Worm (Caenorhabditis elegans): ENCODE results near the gene F54D10.4.
"Not testable (repeated sequence)": the region's sequence is repeated elsewhere in the genome, so short reads cannot be mapped to it uniquely, and the experiment has no call there.

The F54D10.4 gene

DNA sequence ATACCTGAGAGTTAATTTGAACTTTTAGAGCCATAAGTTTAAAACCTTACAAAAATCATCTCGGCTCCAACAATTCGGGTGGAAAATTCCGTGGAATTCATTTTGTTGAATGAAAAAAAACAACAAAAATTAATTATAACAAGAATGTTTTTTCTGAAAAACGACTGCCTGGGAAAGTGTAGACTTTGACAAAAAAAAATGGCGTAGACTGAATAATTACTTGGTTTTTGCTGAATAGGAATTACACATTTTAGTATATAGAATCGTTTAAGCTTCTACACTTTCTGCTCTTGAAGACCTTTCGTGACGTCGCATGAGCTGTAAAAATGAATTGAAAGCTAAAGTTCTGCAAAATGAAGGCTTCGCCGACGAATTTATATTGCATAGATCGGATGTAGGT lies 42.4 kb downstream of the F54D10.4 start, which contains the start of gene srx-112:
Gene srx-112 (minus strand): TSS at position 101 of the 400 bp plus-strand sequence.
- no peak for TF ChIP-seq tbx-11 (GFP tag; IDR thresholded peaks at IDR 0.05)
- TF ChIP-seq B0310.2 (tag; optimal IDR thresholded peaks at IDR 0.05): no peak
- TF ChIP-seq scrt-1 (GFP tag; IDR thresholded peaks at IDR 0.05): no peak
- TF ChIP-seq ceh-36 (tag; optimal IDR thresholded peaks at IDR 0.05): no peak
- TF ChIP-seq tra-4 (tag; optimal IDR thresholded peaks at IDR 0.05): no peak
- TF ChIP-seq flt-1 (GFP tag; IDR thresholded peaks at IDR 0.05): no peak
- no peak for TF ChIP-seq pes-1 (GFP tag; IDR thresholded peaks at IDR 0.05)
- TF ChIP-seq F13C5.2 (tag; optimal IDR thresholded peaks at IDR 0.05): no peak
- no peak for TF ChIP-seq hnd-1 (tag; optimal IDR thresholded peaks at IDR 0.05)
- TF ChIP-seq ama-1 (optimal IDR thresholded peaks at IDR 0.05): no peak
- no peak for TF ChIP-seq hmbx-1 (tag; optimal IDR thresholded peaks at IDR 0.05)
- TF ChIP-seq ets-7 (tag; optimal IDR thresholded peaks at IDR 0.05): no peak
- no peak for TF ChIP-seq tbx-37 (GFP tag; conservative IDR thresholded peaks at IDR 0.05)
- no peak for TF ChIP-seq hmg-4 (GFP tag; optimal IDR thresholded peaks at IDR 0.05)

DNA sequence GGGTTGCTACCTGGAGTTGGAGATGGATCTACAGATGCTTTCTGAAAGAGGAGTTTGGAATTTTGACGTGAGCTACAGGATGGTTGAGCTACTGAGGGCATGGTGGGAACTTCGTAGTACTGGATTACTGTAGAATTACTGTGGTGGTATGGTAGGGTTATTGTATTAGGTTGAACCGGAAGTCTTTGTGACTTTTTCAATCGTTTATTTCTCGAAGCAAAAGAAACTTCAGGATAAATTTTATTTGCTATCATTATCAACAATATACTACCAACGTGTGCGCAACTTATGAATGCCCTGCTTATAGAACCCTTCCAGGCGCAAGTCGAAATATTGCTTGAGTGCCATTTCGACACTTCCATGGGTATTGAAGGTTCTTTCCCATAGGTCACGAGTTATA lies 45.3 kb downstream of the F54D10.4 start, which contains the start of gene T24E12.6:
Gene T24E12.6 (minus strand): TSS at position 101 of the 400 bp plus-strand sequence.
- TF ChIP-seq ceh-36 (tag; optimal IDR thresholded peaks at IDR 0.05); aly-1 (tag; optimal IDR thresholded peaks at IDR 0.05); tbx-11 (GFP tag; IDR thresholded peaks at IDR 0.05): not testable (repeated sequence)

DNA sequence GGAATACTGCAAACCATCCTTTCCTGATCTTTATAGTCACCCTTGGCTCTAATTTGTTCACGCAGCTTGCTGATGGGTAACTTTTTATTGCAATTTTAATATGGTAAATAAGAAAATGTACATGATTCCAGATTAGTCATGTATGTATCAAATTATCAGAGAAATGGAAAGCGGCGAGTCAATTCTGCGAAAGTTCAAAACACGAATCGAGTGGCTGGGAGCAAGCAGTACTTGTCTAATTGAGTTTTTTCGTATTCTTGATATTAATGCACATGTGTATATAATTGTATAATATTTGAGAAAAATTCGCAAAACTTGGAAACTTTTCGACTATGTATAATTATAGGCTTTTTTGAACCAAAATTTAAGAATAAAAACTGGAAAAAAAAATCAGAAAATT lies 47.9 kb downstream of the F54D10.4 start, which contains the start of gene T24E12.12:
Gene T24E12.12 (plus strand): TSS at position 281 of the 400 bp plus-strand sequence.
- TF ChIP-seq ceh-13 (GFP tag; optimal IDR thresholded peaks at IDR 0.05) (no peak), tra-4 (tag; optimal IDR thresholded peaks at IDR 0.05) (no peak), hmg-4 (GFP tag; optimal IDR thresholded peaks at IDR 0.05) (no peak), pes-1 (GFP tag; IDR thresholded peaks at IDR 0.05) (no peak), hnd-1 (tag; optimal IDR thresholded peaks at IDR 0.05) (no peak), tbx-37 (GFP tag; conservative IDR thresholded peaks at IDR 0.05) (no peak), B0310.2 (tag; optimal IDR thresholded peaks at IDR 0.05) (no peak), hmbx-1 (tag; optimal IDR thresholded peaks at IDR 0.05) (no peak), tbx-11 (GFP tag; IDR thresholded peaks at IDR 0.05) (no peak), F13C5.2 (tag; optimal IDR thresholded peaks at IDR 0.05) (no peak), aly-1 (tag; optimal IDR thresholded peaks at IDR 0.05) (no peak), flt-1 (GFP tag; IDR thresholded peaks at IDR 0.05) (no peak), ama-1 (optimal IDR thresholded peaks at IDR 0.05) (no peak)

DNA sequence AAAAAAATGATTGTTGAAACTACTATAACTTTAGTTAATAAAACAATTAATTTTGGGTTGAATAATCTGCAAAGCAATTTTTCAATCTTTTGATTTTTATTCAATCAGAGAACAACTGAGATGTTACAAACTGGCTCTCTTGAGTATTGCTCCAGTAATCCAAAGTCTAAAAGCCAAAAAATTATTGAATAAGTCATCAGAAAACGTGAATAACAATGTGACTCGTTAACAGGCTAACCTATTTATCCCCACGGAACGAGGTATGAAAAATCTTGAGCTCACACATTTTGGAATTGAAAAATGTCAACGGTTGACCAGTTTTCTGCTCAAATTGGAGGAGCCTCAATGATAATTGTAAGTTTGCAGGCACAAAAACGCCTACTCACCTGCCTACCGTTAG lies 49.4 kb downstream of the F54D10.4 start, which contains the start of gene srx-111:
Gene srx-111 (plus strand): TSS at position 301 of the 400 bp plus-strand sequence.
- TF ChIP-seq pes-1 (GFP tag; IDR thresholded peaks at IDR 0.05) (no peak), scrt-1 (GFP tag; IDR thresholded peaks at IDR 0.05) (no peak), hnd-1 (tag; optimal IDR thresholded peaks at IDR 0.05) (no peak), tbx-37 (GFP tag; conservative IDR thresholded peaks at IDR 0.05) (no peak), aly-1 (tag; optimal IDR thresholded peaks at IDR 0.05) (no peak), ceh-36 (tag; optimal IDR thresholded peaks at IDR 0.05) (no peak), ceh-13 (GFP tag; optimal IDR thresholded peaks at IDR 0.05) (no peak), flt-1 (GFP tag; IDR thresholded peaks at IDR 0.05) (no peak), ets-7 (tag; optimal IDR thresholded peaks at IDR 0.05) (no peak), tbx-11 (GFP tag; IDR thresholded peaks at IDR 0.05) (no peak), ama-1 (optimal IDR thresholded peaks at IDR 0.05) (no peak)

Measured in whole organism, early embryonic.